Fruit fly (Drosophila melanogaster): ENCODE data around the gene chp.

DNA sequence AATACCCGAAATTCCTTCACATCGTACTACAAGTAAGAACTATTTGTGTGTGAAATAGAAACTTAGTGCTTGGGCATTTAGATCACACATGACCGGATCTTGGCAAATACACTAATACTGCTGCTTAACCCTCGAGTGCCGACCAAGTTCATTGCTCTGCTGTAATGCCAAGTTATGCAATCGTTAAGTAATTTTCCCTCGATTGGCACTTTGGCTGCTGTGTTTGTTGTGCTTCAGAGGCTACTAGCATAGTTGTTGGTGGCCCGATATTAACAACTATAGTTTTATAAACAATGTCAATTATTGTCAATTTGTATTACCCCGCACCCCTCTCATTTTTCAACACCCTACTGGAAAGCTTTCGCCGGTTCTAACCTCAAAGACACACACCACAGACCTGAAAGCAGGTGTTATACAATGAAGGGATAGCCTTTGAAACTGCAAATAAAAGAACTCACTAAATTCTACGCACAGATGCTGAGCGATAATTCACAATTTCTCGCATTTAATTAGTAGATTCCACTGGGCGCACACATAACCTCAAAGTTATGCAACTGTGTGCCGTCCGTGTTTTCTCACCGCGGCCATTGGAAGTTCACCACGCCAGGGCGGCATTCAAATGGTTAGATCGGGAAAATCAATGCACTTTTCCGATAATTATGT lies 7.8 kb upstream of the chp start:
- no peak for TF ChIP-seq h (optimal IDR thresholded peaks at IDR 0.05)
- TF ChIP-seq Sin3A (optimal IDR thresholded peaks at IDR 0.05): no peak
- no peak for TF ChIP-seq psq (optimal IDR thresholded peaks at IDR 0.05)
- no peak for TF ChIP-seq insv (optimal IDR thresholded peaks at IDR 0.05)
- no peak for TF ChIP-seq Myc (optimal IDR thresholded peaks at IDR 0.05)
- TF ChIP-seq ttk (optimal IDR thresholded peaks at IDR 0.05): no peak

All from Kc167 (cell line).